Worm (Caenorhabditis elegans): ENCODE data around the gene F58F9.3.

- no peak for TF ChIP-seq zfp-2 (tag; optimal IDR thresholded peaks at IDR 0.05)
- no peak for TF ChIP-seq nhr-42 (GFP tag; IDR thresholded peaks at IDR 0.05)
- TF ChIP-seq ceh-62 (tag; optimal IDR thresholded peaks at IDR 0.05): no peak
- TF ChIP-seq set-16 (GFP tag; IDR thresholded peaks at IDR 0.05): no peak
- no peak for TF ChIP-seq egl-27 (tag; optimal IDR thresholded peaks at IDR 0.05)
- TF ChIP-seq pha-4 (GFP tag; IDR thresholded peaks at IDR 0.05): no peak
- no peak for TF ChIP-seq pha-4 (tag; optimal IDR thresholded peaks at IDR 0.05)
- TF ChIP-seq lir-3 (tag; optimal IDR thresholded peaks at IDR 0.05): no peak
- no peak for TF ChIP-seq unc-39 (tag; optimal IDR thresholded peaks at IDR 0.05)
- TF ChIP-seq T20F7.1 (GFP tag; optimal IDR thresholded peaks at IDR 0.05): no peak
- no peak for TF ChIP-seq lin-15B (tag; optimal IDR thresholded peaks at IDR 0.05)
- TF ChIP-seq unc-130 (GFP tag; optimal IDR thresholded peaks at IDR 0.05): no peak
- no peak for TF ChIP-seq tra-1 (GFP tag; IDR thresholded peaks at IDR 0.05)
- no peak for TF ChIP-seq nhr-77 (tag; optimal IDR thresholded peaks at IDR 0.05)
- TF ChIP-seq nhr-11 (tag; optimal IDR thresholded peaks at IDR 0.05): no peak
Observed at ce11 chrIV:6263244-6263643, 30.2 kb downstream of the F58F9.3 start, which contains the start of gene srv-28.

Measured in whole organism, L4 larva.